Fruit fly (Drosophila melanogaster) whole organism, embryonic: ENCODE data around the gene Exo70.

Source experiments
- CG10565 ChIP-seq: fragments of 200-800 bp; sonication (Bioruptor generic); optimal IDR thresholded peaks from 3 replicates; lab custom pipeline; 2016; ENCODE audit warnings: missing biosample characterization, mild to moderate bottlenecking, missing genetic modification characterization
- CG12299 ChIP-seq: fragments of 200-800 bp; sonication (Bioruptor generic); optimal IDR thresholded peaks from 2 replicates; lab custom pipeline; 2018; ENCODE audit warnings: missing biosample characterization, mild to moderate bottlenecking, missing genetic modification characterization
- CG7963 ChIP-seq: fragments of 200-800 bp; sonication (Bioruptor generic); IDR thresholded peaks from 3 replicates; pipeline ENCODE4 v1.3.6; 2022; ENCODE audit warnings: missing biosample characterization, missing genetic modification characterization; ENCODE audit not compliant: partially characterized antibody
- CG8765 ChIP-seq: fragments of 200-800 bp; sonication (Bioruptor generic); IDR thresholded peaks from 2 replicates; pipeline ENCODE4 v1.3.6; 2022; ENCODE audit warnings: missing biosample characterization, missing genetic modification characterization
- HHEX ChIP-seq: fragments of 200-800 bp; sonication (Bioruptor generic); optimal IDR thresholded peaks from 3 replicates; lab custom pipeline; 2017; ENCODE audit warnings: missing biosample characterization, mild to moderate bottlenecking, missing genetic modification characterization, missing genetic modification reagents
- bowl ChIP-seq: fragments of 200-800 bp; sonication (Bioruptor generic); IDR thresholded peaks from 2 replicates; pipeline ENCODE4 v1.3.6; 2022; ENCODE audit warnings: missing biosample characterization, missing genetic modification characterization
- corto ChIP-seq: fragments of 200-800 bp; sonication (Bioruptor generic); optimal IDR thresholded peaks from 2 replicates; lab custom pipeline; 2016; ENCODE audit warnings: missing biosample characterization, mild to moderate bottlenecking, missing genetic modification characterization, moderate library complexity
- seq ChIP-seq: fragments of 200-800 bp; sonication (Bioruptor generic); IDR thresholded peaks from 2 replicates; pipeline ENCODE4 v1.3.6; 2022; ENCODE audit warnings: missing biosample characterization, missing genetic modification characterization
- usp ChIP-seq: fragments of >200 bp; optimal IDR thresholded peaks from 2 replicates; lab custom pipeline; 2017; ENCODE audit warnings: missing biosample characterization, missing genetic modification characterization

DNA sequence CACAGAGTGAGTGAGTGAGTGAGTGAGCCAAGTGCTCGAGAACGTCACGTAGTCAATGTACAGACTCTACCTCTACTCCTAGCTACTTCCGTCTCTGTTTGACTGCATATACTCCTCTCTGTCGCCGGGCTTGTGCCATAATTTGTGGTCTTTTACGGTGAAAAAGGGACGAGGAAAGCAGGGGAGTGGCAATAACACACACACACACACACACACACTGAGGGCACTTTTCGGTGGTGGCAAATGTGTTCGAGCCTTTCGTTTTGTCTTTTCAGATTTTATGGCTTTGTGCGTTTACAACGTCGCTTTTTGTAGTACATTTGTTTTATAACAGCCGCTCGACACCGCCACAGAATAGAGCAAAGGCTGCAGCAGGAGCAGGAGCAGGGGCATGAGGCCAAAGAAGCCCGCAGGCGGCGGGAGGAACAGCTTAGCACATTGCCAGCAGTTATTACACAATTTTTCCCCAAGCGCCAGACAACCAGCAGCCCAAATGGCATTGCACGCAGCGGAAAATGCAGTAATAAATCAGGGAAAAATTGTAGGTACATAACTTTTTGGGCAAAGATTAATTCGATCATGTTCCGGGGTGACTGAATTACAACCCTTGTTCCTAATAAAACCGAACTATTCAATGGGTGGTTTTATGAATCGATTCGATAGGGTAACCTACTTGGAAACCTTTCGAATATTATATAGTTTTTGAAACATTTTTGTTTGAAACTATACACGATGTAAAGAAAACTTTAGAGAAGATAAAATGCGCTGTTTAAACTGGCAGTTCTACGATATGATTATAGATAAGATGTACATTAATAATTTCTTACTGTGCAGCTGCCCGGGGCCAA lies 47.3 kb downstream of the Exo70 start:
- TF ChIP-seq CG7963 (no peak), CG8765 (no peak), CG10565 (GFP tag; lab: Kevin White, UChicago) (no peak), seq (GFP tag; lab: Robert Waterston, UW) (no peak), corto (GFP tag; lab: Kevin White, UChicago) (no peak), HHEX (GFP tag; lab: Kevin White, UChicago) (no peak), usp (GFP tag; lab: Kevin White, UChicago) (no peak), CG12299 (tag; lab: Kevin White, UChicago) (no peak), bowl (GFP tag; lab: Robert Waterston, UW) (no peak)
